Fruit fly (Drosophila melanogaster) whole organism, embryonic: ENCODE measurements around the gene caps.
A peak's percentile ranks its signal among the peaks of the same experiment; 100 is the strongest.

Experiments
- ATbp ChIP-seq: fragments of 200-800 bp; sonication (Bioruptor generic); optimal IDR thresholded peaks from 2 replicates; lab custom pipeline; 2017; ENCODE audit warnings: missing biosample characterization, mild to moderate bottlenecking, missing genetic modification characterization, missing genetic modification reagents
- Awh ChIP-seq: fragments of 200-800 bp; sonication (Bioruptor generic); IDR thresholded peaks from 2 replicates; pipeline ENCODE4, ENCODE4 v1.3.6; 2022; ENCODE audit warnings: missing biosample characterization, missing genetic modification characterization
- Blimp-1 ChIP-seq: fragments of 200-800 bp; sonication (Bioruptor generic); optimal IDR thresholded peaks from 3 replicates; lab custom pipeline; 2018; ENCODE audit warnings: missing biosample characterization, missing genetic modification characterization, mild to moderate bottlenecking, moderate library complexity, missing genetic modification reagents
- CG10431 ChIP-seq: fragments of 200-800 bp; sonication (Bioruptor generic); optimal IDR thresholded peaks from 3 replicates; lab custom pipeline; 2018; ENCODE audit warnings: missing biosample characterization, mild to moderate bottlenecking, missing genetic modification characterization
- CG10565 ChIP-seq: fragments of 200-800 bp; sonication (Bioruptor generic); optimal IDR thresholded peaks from 3 replicates; lab custom pipeline; 2016; ENCODE audit warnings: missing biosample characterization, mild to moderate bottlenecking, missing genetic modification characterization
- CG10979 ChIP-seq: fragments of 200-800 bp; sonication (Bioruptor generic); optimal IDR thresholded peaks from 2 replicates; lab custom pipeline; 2018; ENCODE audit warnings: missing biosample characterization, mild to moderate bottlenecking, missing genetic modification characterization, moderate library complexity
- CG11398 ChIP-seq: fragments of 200-800 bp; sonication (Bioruptor generic); optimal IDR thresholded peaks from 2 replicates; lab custom pipeline; 2016; ENCODE audit warnings: missing biosample characterization, missing genetic modification characterization
- CG1529 ChIP-seq: fragments of 200-800 bp; sonication (Bioruptor generic); optimal IDR thresholded peaks from 3 replicates; lab custom pipeline; 2018; ENCODE audit warnings: missing biosample characterization, missing genetic modification characterization
- CG17328 ChIP-seq: fragments of 200-800 bp; sonication (Bioruptor generic); IDR thresholded peaks from 2 replicates; pipeline ENCODE4 v1.3.6; 2022; ENCODE audit warnings: missing biosample characterization, missing genetic modification characterization
- CG17829 ChIP-seq: fragments of 200-800 bp; optimal IDR thresholded peaks from 2 replicates; lab custom pipeline; 2019; ENCODE audit warnings: missing biosample characterization, mild to moderate bottlenecking, missing genetic modification characterization, moderate library complexity
- CG18262 ChIP-seq: fragments of 200-800 bp; optimal IDR thresholded peaks from 3 replicates; lab custom pipeline; 2019; ENCODE audit warnings: missing biosample characterization, mild to moderate bottlenecking, missing genetic modification characterization, moderate library complexity
- CG1832 ChIP-seq: fragments of 200-800 bp; sonication (Bioruptor generic); optimal IDR thresholded peaks from 2 replicates; lab custom pipeline; 2017; ENCODE audit warnings: missing biosample characterization, mild to moderate bottlenecking, missing genetic modification characterization, inconsistent platforms
- CG2116 ChIP-seq: fragments of 200-800 bp; sonication (Bioruptor generic); optimal IDR thresholded peaks from 3 replicates; lab custom pipeline; 2018; ENCODE audit warnings: missing biosample characterization, mild to moderate bottlenecking, missing genetic modification characterization
- CG2712 ChIP-seq: fragments of 200-800 bp; optimal IDR thresholded peaks from 3 replicates; lab custom pipeline; 2019; ENCODE audit warnings: missing biosample characterization, mild to moderate bottlenecking, missing genetic modification characterization, moderate library complexity
- CG4617 ChIP-seq: fragments of 200-800 bp; sonication (Bioruptor generic); optimal IDR thresholded peaks from 3 replicates; lab custom pipeline; 2016; ENCODE audit warnings: missing biosample characterization, missing genetic modification characterization, borderline replicate concordance
- CG4820 ChIP-seq: fragments of 200-800 bp; sonication (Bioruptor generic); optimal IDR thresholded peaks from 3 replicates; lab custom pipeline; 2016; ENCODE audit warnings: missing biosample characterization, missing genetic modification characterization
- CG5180 ChIP-seq: fragments of 200-800 bp; sonication (Bioruptor generic); optimal IDR thresholded peaks from 3 replicates; lab custom pipeline; 2017; ENCODE audit warnings: missing biosample characterization, missing genetic modification characterization, mild to moderate bottlenecking, moderate library complexity, missing genetic modification reagents
- CG7987 ChIP-seq: fragments of 200-800 bp; sonication (Bioruptor generic); optimal IDR thresholded peaks from 2 replicates; lab custom pipeline; 2018; ENCODE audit warnings: missing biosample characterization, mild to moderate bottlenecking, missing genetic modification characterization, moderate library complexity
- CG8290 ChIP-seq, 3 experiments: fragments of 200-800 bp; sonication (Bioruptor generic); optimal IDR thresholded peaks; 2 replicates each; lab custom pipeline; 2016 to 2019; ENCODE audit warnings: missing biosample characterization in 3 of 3, missing genetic modification characterization in 3 of 3, mild to moderate bottlenecking in 2 of 3, moderate library complexity in 1 of 3
- CG9437 ChIP-seq: fragments of 200-800 bp; sonication (Bioruptor generic); optimal IDR thresholded peaks from 2 replicates; lab custom pipeline; 2018; ENCODE audit warnings: missing biosample characterization, mild to moderate bottlenecking, missing genetic modification characterization
- CG9932 ChIP-seq: fragments of 200-800 bp; sonication (Bioruptor generic); IDR thresholded peaks from 2 replicates; pipeline ENCODE4 v1.3.6; 2022; ENCODE audit warnings: missing biosample characterization, missing genetic modification characterization
- Dp ChIP-seq: fragments of 200-800 bp; sonication (Bioruptor generic); optimal IDR thresholded peaks from 2 replicates; lab custom pipeline; 2018; ENCODE audit warnings: missing biosample characterization, mild to moderate bottlenecking, missing genetic modification characterization, moderate library complexity
- Drgx ChIP-seq: fragments of 200-800 bp; sonication (Bioruptor generic); IDR thresholded peaks from 2 replicates; pipeline ENCODE4 v1.3.6; 2022; ENCODE audit warnings: missing biosample characterization, missing genetic modification characterization
- Ets65A ChIP-seq: fragments of 200-800 bp; sonication (Bioruptor generic); peaks from one replicate; lab custom pipeline; 2016; ENCODE audit warnings: missing biosample characterization, missing genetic modification characterization
- HLH4C ChIP-seq: fragments of 200-800 bp; sonication (Bioruptor generic); IDR thresholded peaks from 3 replicates; pipeline ENCODE4 v1.3.6; 2022; ENCODE audit warnings: missing biosample characterization, missing genetic modification characterization; ENCODE audit not compliant: partially characterized antibody
- Hand ChIP-seq: fragments of 200-800 bp; sonication (Bioruptor generic); optimal IDR thresholded peaks from 2 replicates; lab custom pipeline; 2017; ENCODE audit warnings: mild to moderate bottlenecking, missing biosample characterization, missing genetic modification reagents, missing genetic modification characterization
- HmgD ChIP-seq: fragments of 200-800 bp; sonication (Bioruptor generic); optimal IDR thresholded peaks from 3 replicates; lab custom pipeline; 2016; ENCODE audit warnings: missing biosample characterization, missing genetic modification characterization
- Med ChIP-seq: fragments of 200-800 bp; sonication (Bioruptor generic); peaks from one replicate; lab custom pipeline; 2016; ENCODE audit warnings: missing biosample characterization, missing genetic modification characterization, mild to moderate bottlenecking, inconsistent platforms, moderate library complexity
- Neu2 ChIP-seq: fragments of 200-800 bp; sonication (Bioruptor generic); optimal IDR thresholded peaks from 3 replicates; lab custom pipeline; 2016; ENCODE audit warnings: missing biosample characterization, missing genetic modification characterization, borderline replicate concordance
- Nf-YB ChIP-seq: fragments of 200-800 bp; sonication (Bioruptor generic); optimal IDR thresholded peaks from 3 replicates; lab custom pipeline; 2019; ENCODE audit warnings: missing biosample characterization, mild to moderate bottlenecking, missing genetic modification characterization, moderate library complexity
- Nf-YC ChIP-seq: fragments of 200-800 bp; optimal IDR thresholded peaks from 3 replicates; lab custom pipeline; 2019; ENCODE audit warnings: missing biosample characterization, mild to moderate bottlenecking, missing genetic modification characterization, moderate library complexity
- Sox102F ChIP-seq: fragments of 200-800 bp; sonication (Bioruptor generic); optimal IDR thresholded peaks from 2 replicates; lab custom pipeline; 2018; ENCODE audit warnings: missing biosample characterization, mild to moderate bottlenecking, missing genetic modification characterization, moderate library complexity
- Trl ChIP-seq, 3 experiments: fragments of >200 bp in 2 of 3; fragments of 200-800 bp in 1 of 3; sonication (Bioruptor generic) in 1 of 3; optimal IDR thresholded peaks; 2 replicates in 1 of 3; 3 replicates in 2 of 3; lab custom pipeline; 2016 to 2017; ENCODE audit warnings: missing biosample characterization in 1 of 3, missing genetic modification characterization in 1 of 3
- bsh ChIP-seq, 2 experiments: fragments of 200-800 bp; sonication (Bioruptor generic); optimal IDR thresholded peaks; 2 replicates each; lab custom pipeline; 2017 to 2018; ENCODE audit warnings: mild to moderate bottlenecking in 2 of 2, missing biosample characterization in 2 of 2, missing genetic modification characterization in 2 of 2, moderate library complexity in 1 of 2
- crc ChIP-seq: fragments of 200-800 bp; sonication (Bioruptor generic); optimal IDR thresholded peaks from 2 replicates; lab custom pipeline; 2016; ENCODE audit warnings: missing biosample characterization, missing genetic modification characterization
- dmrt11E ChIP-seq: fragments of 200-800 bp; sonication (Bioruptor generic); optimal IDR thresholded peaks from 3 replicates; lab custom pipeline; 2018; ENCODE audit warnings: missing biosample characterization, mild to moderate bottlenecking, missing genetic modification characterization, moderate library complexity
- hkb ChIP-seq, 2 experiments: fragments of 200-800 bp in 1 of 2; fragments of >200 bp in 1 of 2; sonication (Bioruptor generic) in 1 of 2; IDR thresholded peaks in 1 of 2; optimal IDR thresholded peaks in 1 of 2; 2 replicates each; pipeline versions ENCODE4 v1.3.6 to Lab custom; 2017 to 2022; ENCODE audit warnings: missing biosample characterization in 1 of 2, missing genetic modification characterization in 1 of 2
- ind ChIP-seq: fragments of 200-800 bp; sonication (Bioruptor generic); optimal IDR thresholded peaks from 3 replicates; lab custom pipeline; 2016; ENCODE audit warnings: missing biosample characterization, missing genetic modification characterization
- lmd ChIP-seq: fragments of 200-800 bp; sonication (Bioruptor generic); IDR thresholded peaks from 2 replicates; pipeline ENCODE4 v1.3.6; 2022; ENCODE audit warnings: missing biosample characterization, missing genetic modification characterization
- p53 ChIP-seq: fragments of 200-800 bp; sonication (Bioruptor generic); optimal IDR thresholded peaks from 2 replicates; lab custom pipeline; 2016; ENCODE audit warnings: missing biosample characterization, missing genetic modification characterization
- prd ChIP-seq, 3 experiments: fragments of >200 bp in 2 of 3; fragments of 200-800 bp in 1 of 3; sonication (Bioruptor generic) in 1 of 3; optimal IDR thresholded peaks in 2 of 3; IDR thresholded peaks in 1 of 3; 2 replicates in 2 of 3; 3 replicates in 1 of 3; pipeline versions ENCODE4 v1.3.6 to Lab custom; 2017 to 2022; ENCODE audit warnings: missing biosample characterization in 1 of 3, missing genetic modification characterization in 1 of 3
- repo ChIP-seq: fragments of 200-800 bp; sonication (Bioruptor generic); optimal IDR thresholded peaks from 2 replicates; lab custom pipeline; 2016; ENCODE audit warnings: missing biosample characterization, missing genetic modification characterization
- sens ChIP-seq: fragments of 200-800 bp; sonication (Bioruptor generic); peaks from one replicate; lab custom pipeline; 2016; ENCODE audit warnings: missing biosample characterization, missing genetic modification characterization
- sens-2 ChIP-seq: fragments of 200-800 bp; sonication (Bioruptor generic); IDR thresholded peaks from 2 replicates; pipeline ENCODE4 v1.3.6; 2022; ENCODE audit warnings: missing biosample characterization, missing genetic modification characterization
- sima ChIP-seq: fragments of 200-800 bp; sonication (Bioruptor generic); optimal IDR thresholded peaks from 2 replicates; lab custom pipeline; 2016; ENCODE audit warnings: missing biosample characterization, missing genetic modification characterization
- sr ChIP-seq: fragments of 200-800 bp; sonication (Bioruptor generic); IDR thresholded peaks from 3 replicates; pipeline ENCODE4 v1.3.6; 2022; ENCODE audit warnings: missing biosample characterization, missing genetic modification characterization
- sug ChIP-seq: fragments of 200-800 bp; optimal IDR thresholded peaks from 2 replicates; lab custom pipeline; 2019; ENCODE audit warnings: missing biosample characterization, mild to moderate bottlenecking, missing genetic modification characterization, moderate library complexity
- tap ChIP-seq: fragments of 200-800 bp; optimal IDR thresholded peaks from 3 replicates; lab custom pipeline; 2019; ENCODE audit warnings: missing biosample characterization, mild to moderate bottlenecking, missing genetic modification characterization, moderate library complexity

The caps gene

DNA sequence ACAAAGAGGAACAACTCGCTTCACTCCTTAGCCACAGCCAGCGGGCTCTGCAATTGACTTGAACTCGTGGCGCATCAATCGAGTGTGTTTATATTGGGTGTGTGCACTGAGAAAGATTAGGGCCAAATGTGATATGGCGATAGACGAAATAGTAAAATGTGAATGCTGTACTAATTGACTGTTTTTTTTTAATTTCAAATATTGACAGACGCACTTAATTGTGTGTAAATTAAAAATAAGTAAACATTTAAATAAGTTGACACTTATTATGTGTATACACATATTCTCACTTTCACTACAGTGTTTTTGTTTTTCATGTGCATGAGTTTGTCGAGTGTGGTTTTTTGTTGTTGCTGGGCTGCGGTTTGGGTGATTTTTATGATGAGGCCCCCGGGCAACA, 15.1 kb upstream of the caps start (continued):
- no peak for TF ChIP-seq Trl (optimal IDR thresholded peaks at IDR 0.05; lab: Kevin White, UChicago)
- peak; percentile 12 for TF ChIP-seq Trl (GFP tag; optimal IDR thresholded peaks at IDR 0.05; lab: Kevin White, UChicago)
- TF ChIP-seq CG11398 (GFP tag; lab: Kevin White, UChicago), result peak; percentile 43
- peak; percentile 53 for TF ChIP-seq CG7987
- no peak for TF ChIP-seq CG8290 (GFP tag; optimal IDR thresholded peaks at IDR 0.05; lab: Kevin White, UChicago)
- TF ChIP-seq CG8290 (tag; optimal IDR thresholded peaks at IDR 0.05; lab: Kevin White, UChicago), result peak in 1 of 2 experiments; percentile 48
- no peak for TF ChIP-seq CG5180 (GFP tag; lab: Kevin White, UChicago)
- peak; percentile 26 for TF ChIP-seq ind (GFP tag; lab: Kevin White, UChicago)
- peak; percentile 67 for TF ChIP-seq ATbp (GFP tag; lab: Kevin White, UChicago)
- no peak for TF ChIP-seq Awh
- TF ChIP-seq HmgD, result peak; percentile 19
- peak; percentile 26 for TF ChIP-seq sug
- no peak for TF ChIP-seq CG4617
- peak; percentile 82 for TF ChIP-seq CG1529 (GFP tag; lab: Kevin White, UChicago)
- TF ChIP-seq HLH4C (GFP tag; lab: Robert Waterston, UW), result no peak
- TF ChIP-seq CG2712 (tag; lab: Kevin White, UChicago), result peak; percentile 64
- no peak for TF ChIP-seq sima (GFP tag; lab: Kevin White, UChicago)
- TF ChIP-seq crc (GFP tag; lab: Kevin White, UChicago), result peak; percentile 3
- no peak for TF ChIP-seq Neu2 (GFP tag; lab: Kevin White, UChicago)
- TF ChIP-seq CG10565 (GFP tag; lab: Kevin White, UChicago), result no peak
- TF ChIP-seq CG17328, result peak; percentile 73
- peak; percentile 21 for TF ChIP-seq CG2116
- TF ChIP-seq Nf-YC (tag; lab: Kevin White, UChicago), result no peak
- TF ChIP-seq repo, result peak; percentile 44
- TF ChIP-seq sens-2 (GFP tag; lab: Robert Waterston, UW), result no peak
- no peak for TF ChIP-seq tap (tag; lab: Kevin White, UChicago)
- TF ChIP-seq Ets65A, result peak; percentile 79
- TF ChIP-seq Nf-YB, result peak; percentile 43
- peak; percentile 54 for TF ChIP-seq CG18262 (tag; lab: Kevin White, UChicago)
- no peak for TF ChIP-seq CG10431 (GFP tag; lab: Kevin White, UChicago)
- peak; percentile 47; the same call in 1 of the 2 replicates for TF ChIP-seq lmd (GFP tag; lab: Robert Waterston, UW)
- no peak for TF ChIP-seq CG9932 (GFP tag; lab: Robert Waterston, UW)
- TF ChIP-seq p53 (GFP tag; lab: Kevin White, UChicago), result no peak
- TF ChIP-seq CG9437 (GFP tag; lab: Kevin White, UChicago), result peak; percentile 54
- TF ChIP-seq CG1832 (GFP tag; lab: Kevin White, UChicago), result no peak
- TF ChIP-seq Dp (GFP tag; lab: Kevin White, UChicago), result no peak
- TF ChIP-seq, all 482 proteins: peak for 255

- TF ChIP-seq sens (GFP tag; lab: Kevin White, UChicago) (peak; percentile 76), Hand (no peak), CG10979 (tag; lab: Kevin White, UChicago) (peak; percentile 34), hkb (optimal IDR thresholded peaks at IDR 0.05; lab: Kevin White, UChicago) (no peak), hkb (GFP tag; IDR thresholded peaks at IDR 0.05; lab: Robert Waterston, UW) (no peak), CG17829 (peak; percentile 6), prd (optimal IDR thresholded peaks at IDR 0.05; lab: Kevin White, UChicago) (no peak), prd (GFP tag; IDR thresholded peaks at IDR 0.05; lab: Robert Waterston, UW) (peak; percentile 7; the same call in 1 of the 3 replicates), Drgx (GFP tag; lab: Robert Waterston, UW) (peak; percentile 44), dmrt11E (tag; lab: Kevin White, UChicago) (peak; percentile 52), Blimp-1 (GFP tag; lab: Kevin White, UChicago) (peak; percentile 25), Sox102F (GFP tag; lab: Kevin White, UChicago) (peak; percentile 3), sr (GFP tag; lab: Robert Waterston, UW) (peak; percentile 68; the same call in 2 of the 3 replicates), CG4820 (peak; percentile 21), bsh (GFP tag; optimal IDR thresholded peaks at IDR 0.05; lab: Kevin White, UChicago) (peak in 1 of 2 experiments; percentile 49), Med (peak; percentile 60)
Observed at dm6 chr3L:13214603-13215453, 13.7 kb upstream of the caps start.
